Worm (Caenorhabditis elegans) whole organism, mixed stage, embryonic: ENCODE data around the gene C44C10.15.
A peak's percentile ranks its signal among the peaks of the same experiment; 100 is the strongest.

Source experiments
- M03D4.4 ChIP-seq: sonication (generic microtip); optimal IDR thresholded peaks from 2 replicates; lab custom pipeline; 2017; ENCODE audit warnings: mild to moderate bottlenecking, missing genetic modification characterization, missing compliant biosample characterization
- bed-3 ChIP-seq: fragments of 200-800 bp; sonication (Bioruptor generic); optimal IDR thresholded peaks from 3 replicates; lab custom pipeline; 2018; ENCODE audit warnings: mild to moderate bottlenecking, missing genetic modification characterization, moderate library complexity, missing compliant biosample characterization
- blmp-1 ChIP-seq: fragments of 150-350 bp; optimal IDR thresholded peaks from 2 replicates; lab custom pipeline; 2014; ENCODE audit warnings: missing biosample characterization, missing genetic modification characterization
- ceh-39 ChIP-seq: fragments of 150-350 bp; optimal IDR thresholded peaks from 2 replicates; lab custom pipeline; 2014; ENCODE audit warnings: missing biosample characterization, missing genetic modification characterization
- ceh-43 ChIP-seq: fragments of 200-800 bp; sonication (Bioruptor generic); optimal IDR thresholded peaks from 2 replicates; lab custom pipeline; 2018; ENCODE audit warnings: mild to moderate bottlenecking, missing genetic modification characterization, moderate library complexity, missing compliant biosample characterization
- ceh-83 ChIP-seq: fragments of 200-800 bp; sonication (Bioruptor generic); optimal IDR thresholded peaks from 2 replicates; lab custom pipeline; 2018; ENCODE audit warnings: mild to moderate bottlenecking, missing genetic modification characterization, missing compliant biosample characterization
- ces-1 ChIP-seq: fragments of 150-350 bp; optimal IDR thresholded peaks from 2 replicates; lab custom pipeline; 2014; ENCODE audit warnings: missing biosample characterization, missing genetic modification reagents, missing genetic modification characterization
- cnd-1 ChIP-seq: fragments of 200-800 bp; sonication (Bioruptor generic); optimal IDR thresholded peaks from 2 replicates; lab custom pipeline; 2018; ENCODE audit warnings: mild to moderate bottlenecking, missing genetic modification characterization, missing compliant biosample characterization
- drap-1 ChIP-seq: fragments of 200-800 bp; sonication (Bioruptor generic); optimal IDR thresholded peaks from 3 replicates; lab custom pipeline; 2018; ENCODE audit warnings: mild to moderate bottlenecking, missing genetic modification characterization, missing compliant biosample characterization
- elt-1 ChIP-seq: sonication (generic microtip); optimal IDR thresholded peaks from 2 replicates; lab custom pipeline; 2017; ENCODE audit warnings: missing genetic modification characterization, mild to moderate bottlenecking, missing compliant biosample characterization, antibody characterized with exemption, moderate library complexity, borderline replicate concordance; ENCODE audit not compliant: insufficient read depth
- elt-3 ChIP-seq: fragments of 150-350 bp; optimal IDR thresholded peaks from 2 replicates; lab custom pipeline; 2014; ENCODE audit warnings: missing biosample characterization, missing genetic modification characterization
- ham-2 ChIP-seq: fragments of 200-800 bp; sonication (Bioruptor generic); optimal IDR thresholded peaks from 2 replicates; lab custom pipeline; 2018; ENCODE audit warnings: mild to moderate bottlenecking, missing genetic modification characterization, missing compliant biosample characterization
- hlh-1 ChIP-seq: fragments of 150-350 bp; optimal IDR thresholded peaks from 2 replicates; lab custom pipeline; 2014; ENCODE audit warnings: missing biosample characterization, missing genetic modification reagents, missing genetic modification characterization
- lin-32 ChIP-seq: fragments of 200-800 bp; sonication (Bioruptor generic); optimal IDR thresholded peaks from 2 replicates; lab custom pipeline; 2018; ENCODE audit warnings: mild to moderate bottlenecking, missing genetic modification characterization, missing compliant biosample characterization
- lsy-2 ChIP-seq: fragments of 150-350 bp; optimal IDR thresholded peaks from 2 replicates; lab custom pipeline; 2014; ENCODE audit warnings: missing biosample characterization, missing genetic modification characterization
- mab-5 ChIP-seq: fragments of 150-350 bp; optimal IDR thresholded peaks from 2 replicates; lab custom pipeline; 2014; ENCODE audit warnings: missing biosample characterization, missing genetic modification characterization
- mep-1 ChIP-seq: fragments of 150-350 bp; optimal IDR thresholded peaks from 2 replicates; lab custom pipeline; 2017; ENCODE audit warnings: missing biosample characterization, missing genetic modification reagents, missing genetic modification characterization, inconsistent platforms
- nhr-12 ChIP-seq: fragments of 150-350 bp; optimal IDR thresholded peaks from 2 replicates; lab custom pipeline; 2014; ENCODE audit warnings: missing biosample characterization, missing genetic modification characterization
- nhr-2 ChIP-seq: fragments of 150-350 bp; optimal IDR thresholded peaks from 2 replicates; lab custom pipeline; 2014; ENCODE audit warnings: missing biosample characterization, missing genetic modification characterization
- nhr-237 ChIP-seq: fragments of 150-350 bp; optimal IDR thresholded peaks from 2 replicates; lab custom pipeline; 2014; ENCODE audit warnings: missing biosample characterization, missing genetic modification characterization
- nhr-28 ChIP-seq: fragments of 150-350 bp; optimal IDR thresholded peaks from 2 replicates; lab custom pipeline; 2014; ENCODE audit warnings: missing biosample characterization, missing genetic modification characterization
- pha-4 ChIP-seq: fragments of 150-350 bp; optimal IDR thresholded peaks from 2 replicates; lab custom pipeline; 2018; ENCODE audit warnings: missing biosample characterization, missing genetic modification reagents, missing genetic modification characterization
- sem-2 ChIP-seq: fragments of 200-800 bp; sonication (Bioruptor generic); optimal IDR thresholded peaks from 2 replicates; lab custom pipeline; 2018; ENCODE audit warnings: mild to moderate bottlenecking, missing genetic modification characterization, missing compliant biosample characterization
- snpc-4 ChIP-seq: fragments of 150-350 bp; optimal IDR thresholded peaks from 2 replicates; lab custom pipeline; 2014; ENCODE audit warnings: missing biosample characterization, missing genetic modification characterization
- sptf-1 ChIP-seq: sonication (generic microtip); optimal IDR thresholded peaks from 2 replicates; lab custom pipeline; 2017; ENCODE audit warnings: mild to moderate bottlenecking, missing genetic modification characterization, moderate library complexity, missing compliant biosample characterization
- tbx-8 ChIP-seq: fragments of 200-800 bp; sonication (Bioruptor generic); optimal IDR thresholded peaks from 2 replicates; lab custom pipeline; 2018; ENCODE audit warnings: mild to moderate bottlenecking, missing genetic modification characterization, moderate library complexity, missing compliant biosample characterization
- unc-120 ChIP-seq: sonication (generic microtip); optimal IDR thresholded peaks from 2 replicates; lab custom pipeline; 2017; ENCODE audit warnings: missing genetic modification characterization, missing compliant biosample characterization; ENCODE audit not compliant: poor library complexity, severe bottlenecking
- unc-39 ChIP-seq: fragments of 150-350 bp; optimal IDR thresholded peaks from 2 replicates; lab custom pipeline; 2014; ENCODE audit warnings: missing biosample characterization, missing genetic modification characterization
- unc-62 ChIP-seq: fragments of 150-350 bp; optimal IDR thresholded peaks from 2 replicates; lab custom pipeline; 2014; ENCODE audit warnings: missing biosample characterization, missing genetic modification reagents, missing genetic modification characterization
- zip-8 ChIP-seq: fragments of 150-350 bp; optimal IDR thresholded peaks from 2 replicates; lab custom pipeline; 2014; ENCODE audit warnings: missing biosample characterization, missing genetic modification characterization
- ztf-11 ChIP-seq: fragments of 150-350 bp; optimal IDR thresholded peaks from 2 replicates; lab custom pipeline; 2014; ENCODE audit warnings: missing biosample characterization, missing genetic modification characterization

C44C10.15 gene

ce11 chrX:11679211-11679977 is 20.8 kb downstream of the C44C10.15 start:
- TF ChIP-seq unc-120 (tag; lab: Kevin White, UChicago) (no peak), hlh-1 (tag; lab: Kevin White, UChicago) (no peak), nhr-2 (tag; lab: Kevin White, UChicago) (no peak), ces-1 (GFP tag; lab: Kevin White, UChicago) (no peak), nhr-28 (no peak), snpc-4 (tag; lab: Kevin White, UChicago) (no peak), nhr-12 (tag; lab: Kevin White, UChicago) (no peak), unc-39 (tag; lab: Kevin White, UChicago) (no peak), mab-5 (tag; lab: Kevin White, UChicago) (no peak), M03D4.4 (tag; lab: Kevin White, UChicago) (no peak), ceh-83 (GFP tag; lab: Kevin White, UChicago) (no peak), elt-1 (no peak), pha-4 (no peak), zip-8 (tag; lab: Kevin White, UChicago) (no peak), unc-62 (GFP tag; lab: Kevin White, UChicago) (no peak), ceh-39 (tag; lab: Kevin White, UChicago) (no peak), ceh-43 (GFP tag; lab: Kevin White, UChicago) (no peak), ham-2 (GFP tag; lab: Kevin White, UChicago) (no peak)

DNA sequence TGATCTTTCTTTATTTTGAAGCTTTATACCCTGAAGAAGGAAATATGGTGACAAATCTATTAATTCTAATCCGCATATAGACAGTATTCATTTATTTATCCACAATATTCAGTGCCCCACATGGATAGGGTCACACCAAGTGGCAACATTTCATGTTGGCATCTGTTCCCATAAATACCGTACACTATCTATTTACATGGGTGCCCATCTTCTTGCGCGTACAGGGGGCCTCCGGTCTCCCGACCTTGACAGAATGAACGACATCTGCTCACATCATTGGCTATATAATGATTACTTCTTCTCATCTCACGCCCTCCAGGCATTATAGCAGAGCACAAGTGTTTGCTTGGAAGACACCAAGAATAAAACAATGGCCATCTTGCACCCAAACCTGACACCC is 24.6 kb downstream of the C44C10.15 start:
- TF ChIP-seq blmp-1 (no peak), bed-3 (no peak), ztf-11 (tag; lab: Kevin White, UChicago) (no peak), pha-4 (no peak), drap-1 (GFP tag; lab: Kevin White, UChicago) (no peak), nhr-2 (tag; lab: Kevin White, UChicago) (peak; percentile 49), ceh-43 (GFP tag; lab: Kevin White, UChicago) (no peak), unc-39 (tag; lab: Kevin White, UChicago) (no peak), ham-2 (GFP tag; lab: Kevin White, UChicago) (no peak), ceh-39 (tag; lab: Kevin White, UChicago) (no peak), tbx-8 (GFP tag; lab: Kevin White, UChicago) (no peak), elt-3 (tag; lab: Kevin White, UChicago) (no peak), cnd-1 (tag; lab: Kevin White, UChicago) (peak; percentile 73), lin-32 (GFP tag; lab: Kevin White, UChicago) (no peak), sptf-1 (tag; lab: Kevin White, UChicago) (no peak), nhr-237 (no peak), snpc-4 (tag; lab: Kevin White, UChicago) (no peak), nhr-12 (tag; lab: Kevin White, UChicago) (no peak)
- TF ChIP-seq, all 35 proteins: peak for 2

ce11 chrX:11673063-11673759 is 27.0 kb downstream of the C44C10.15 start:
- no peak for TF ChIP-seq pha-4
- TF ChIP-seq lin-32 (GFP tag; lab: Kevin White, UChicago) = peak; percentile 85
- TF ChIP-seq ces-1 (GFP tag; lab: Kevin White, UChicago) = peak; percentile 65
- TF ChIP-seq sem-2 (GFP tag; lab: Kevin White, UChicago) = no peak
- no peak for TF ChIP-seq blmp-1
- TF ChIP-seq cnd-1 (tag; lab: Kevin White, UChicago) = peak; percentile 82

- TF ChIP-seq ham-2 (GFP tag; lab: Kevin White, UChicago) (peak; percentile 83), ces-1 (GFP tag; lab: Kevin White, UChicago) (peak; percentile 83), cnd-1 (tag; lab: Kevin White, UChicago) (no peak), lin-32 (GFP tag; lab: Kevin White, UChicago) (no peak), tbx-8 (GFP tag; lab: Kevin White, UChicago) (no peak), bed-3 (no peak), ceh-83 (GFP tag; lab: Kevin White, UChicago) (no peak), lsy-2 (tag; lab: Kevin White, UChicago) (peak; percentile 25), sptf-1 (tag; lab: Kevin White, UChicago) (no peak), hlh-1 (tag; lab: Kevin White, UChicago) (peak; percentile 23), nhr-12 (tag; lab: Kevin White, UChicago) (no peak), unc-62 (GFP tag; lab: Kevin White, UChicago) (no peak), blmp-1 (no peak), pha-4 (no peak), unc-120 (tag; lab: Kevin White, UChicago) (peak; percentile 16), ztf-11 (tag; lab: Kevin White, UChicago) (no peak), nhr-2 (tag; lab: Kevin White, UChicago) (no peak), mep-1 (tag; lab: Kevin White, UChicago) (peak; percentile 12), elt-3 (tag; lab: Kevin White, UChicago) (no peak), drap-1 (GFP tag; lab: Kevin White, UChicago) (no peak), zip-8 (tag; lab: Kevin White, UChicago) (no peak), unc-39 (tag; lab: Kevin White, UChicago) (no peak)
Measured at ce11 chrX:11666545-11667177, 33.5 kb downstream of the C44C10.15 start, which contains the start of gene noca-2. Gene noca-2 (plus strand): TSS chrX:11667127.
